Worm (Caenorhabditis elegans) whole organism, L4 larva: ENCODE data around the gene srt-28.

Experiments used
- F37D6.2 ChIP-seq: sonication (generic microtip); optimal IDR thresholded peaks from 2 replicates; lab custom pipeline; 2016; ENCODE audit warnings: mild to moderate bottlenecking, missing genetic modification characterization, missing compliant biosample characterization
- F44E2.7 ChIP-seq: fragments of 200-800 bp; sonication (Bioruptor generic); IDR thresholded peaks from 2 replicates; pipeline ENCODE4 v2.1.2; 2022; ENCODE audit warnings: missing genetic modification characterization, missing compliant biosample characterization
- R02D3.7 ChIP-seq: fragments of 150-350 bp; sonication (generic microtip); optimal IDR thresholded peaks from 3 replicates; lab custom pipeline; 2014; ENCODE audit warnings: missing biosample characterization, missing genetic modification characterization
- T26A8.4 ChIP-seq: fragments of 200-800 bp; sonication (Bioruptor generic); IDR thresholded peaks from 2 replicates; pipeline ENCODE4 v1.3.6; 2022; ENCODE audit warnings: missing genetic modification characterization, missing compliant biosample characterization
- Y105C5A.15 ChIP-seq: fragments of 200-800 bp; sonication (Bioruptor generic); IDR thresholded peaks from 2 replicates; pipeline ENCODE4 v1.3.6; 2022; ENCODE audit warnings: missing genetic modification characterization, missing compliant biosample characterization
- Y48G9A.11 ChIP-seq: fragments of 200-800 bp; sonication (Bioruptor generic); IDR thresholded peaks from 2 replicates; pipeline ENCODE4 v1.3.6; 2022; ENCODE audit warnings: missing genetic modification reagents, missing genetic modification characterization, missing compliant biosample characterization
- Y75B8A.6 ChIP-seq: fragments of 200-800 bp; sonication (Bioruptor generic); IDR thresholded peaks from 2 replicates; pipeline ENCODE4 v1.3.6; 2022; ENCODE audit warnings: missing genetic modification reagents, missing genetic modification characterization, missing compliant biosample characterization
- ZK337.2 ChIP-seq: fragments of 200-800 bp; sonication (Bioruptor generic); IDR thresholded peaks from 2 replicates; pipeline ENCODE4 v1.3.6; 2022; ENCODE audit warnings: missing genetic modification reagents, missing genetic modification characterization, missing compliant biosample characterization
- aha-1 ChIP-seq: fragments of 150-350 bp; peaks from one replicate; lab custom pipeline; 2014; ENCODE audit warnings: missing biosample characterization, missing genetic modification characterization
- arid-1 ChIP-seq: fragments of 200-800 bp; sonication (Bioruptor generic); conservative IDR thresholded peaks from 2 replicates; pipeline ENCODE4 v1.3.6; 2022; ENCODE audit warnings: missing genetic modification reagents, missing genetic modification characterization, missing compliant biosample characterization
- ceh-20 ChIP-seq: fragments of 200-800 bp; sonication (Bioruptor generic); IDR thresholded peaks from 2 replicates; pipeline ENCODE4 v1.3.6; 2022; ENCODE audit warnings: missing genetic modification reagents, missing genetic modification characterization, missing compliant biosample characterization
- ceh-32 ChIP-seq: sonication (generic microtip); optimal IDR thresholded peaks from 2 replicates; lab custom pipeline; 2016; ENCODE audit warnings: mild to moderate bottlenecking, missing genetic modification characterization, missing compliant biosample characterization; ENCODE audit not compliant: poor library complexity
- ceh-62 ChIP-seq: sonication (generic microtip); optimal IDR thresholded peaks from 2 replicates; lab custom pipeline; 2017; ENCODE audit warnings: missing biosample characterization, missing genetic modification characterization
- daf-16 ChIP-seq, 3 experiments: sonication (generic microtip); optimal IDR thresholded peaks; 2 replicates each; lab custom pipeline; 2016 to 2017; ENCODE audit warnings: missing genetic modification characterization in 3 of 3, missing genetic modification reagents in 3 of 3, mild to moderate bottlenecking in 2 of 3, missing compliant biosample characterization in 2 of 3, missing biosample characterization in 1 of 3, moderate library complexity in 1 of 3
- daf-19 ChIP-seq: fragments of 200-800 bp; sonication (Bioruptor generic); conservative IDR thresholded peaks from 2 replicates; pipeline ENCODE4 v1.3.6; 2022; ENCODE audit warnings: missing genetic modification characterization, missing compliant biosample characterization
- dmd-8 ChIP-seq: fragments of 200-800 bp; sonication (Bioruptor generic); IDR thresholded peaks from 2 replicates; pipeline ENCODE4 v1.3.6; 2022; ENCODE audit warnings: missing genetic modification characterization, missing compliant biosample characterization
- dmd-9 ChIP-seq: fragments of 200-800 bp; sonication (Bioruptor generic); IDR thresholded peaks from 2 replicates; pipeline ENCODE4 v1.3.6; 2022; ENCODE audit warnings: missing genetic modification reagents, missing genetic modification characterization, missing compliant biosample characterization
- dpl-1 ChIP-seq: fragments of 150-350 bp; optimal IDR thresholded peaks from 2 replicates; lab custom pipeline; 2014; ENCODE audit warnings: missing biosample characterization, missing genetic modification reagents, missing genetic modification characterization
- fkh-10 ChIP-seq: fragments of 150-350 bp; optimal IDR thresholded peaks from 2 replicates; lab custom pipeline; 2014; ENCODE audit warnings: missing biosample characterization, missing genetic modification reagents, missing genetic modification characterization
- hlh-11 ChIP-seq: fragments of 200-800 bp; sonication (Bioruptor generic); optimal IDR thresholded peaks from 2 replicates; lab custom pipeline; 2018; ENCODE audit warnings: mild to moderate bottlenecking, missing genetic modification characterization, missing compliant biosample characterization
- lin-29 ChIP-seq: fragments of 200-800 bp; sonication (Bioruptor generic); IDR thresholded peaks from 2 replicates; pipeline ENCODE4 v1.3.6; 2022; ENCODE audit warnings: missing genetic modification reagents, missing genetic modification characterization, missing compliant biosample characterization
- lin-38 ChIP-seq: fragments of 200-800 bp; sonication (Bioruptor generic); IDR thresholded peaks from 2 replicates; pipeline ENCODE4 v1.3.6; 2022; ENCODE audit warnings: missing genetic modification reagents, missing genetic modification characterization, missing compliant biosample characterization
- lin-39 ChIP-seq: fragments of 150-350 bp; optimal IDR thresholded peaks from 2 replicates; lab custom pipeline; 2014; ENCODE audit warnings: missing biosample characterization, missing genetic modification reagents, missing genetic modification characterization
- madf-5 ChIP-seq, 2 experiments: fragments of 200-800 bp; sonication (Bioruptor generic); IDR thresholded peaks; 2 replicates each; pipeline ENCODE4 v1.3.6; 2022; ENCODE audit warnings: missing compliant biosample characterization in 2 of 2, missing genetic modification characterization in 2 of 2
- mdl-1 ChIP-seq, 2 experiments: fragments of 150-350 bp in 1 of 2; sonication (generic microtip) in 1 of 2; optimal IDR thresholded peaks; 2 replicates each; lab custom pipeline; 2014 to 2017; ENCODE audit warnings: missing biosample characterization in 2 of 2, missing genetic modification characterization in 2 of 2
- mes-2 ChIP-seq: sonication (generic microtip); optimal IDR thresholded peaks from 2 replicates; lab custom pipeline; 2016; ENCODE audit warnings: missing genotype, mild to moderate bottlenecking, missing genetic modification characterization, missing compliant biosample characterization; ENCODE audit not compliant: poor library complexity, severe bottlenecking
- mxl-2 ChIP-seq: fragments of 200-800 bp; sonication (Bioruptor generic); conservative IDR thresholded peaks from 2 replicates; pipeline ENCODE4 v1.3.6; 2022; ENCODE audit warnings: missing genetic modification reagents, missing genetic modification characterization, missing compliant biosample characterization
- nhr-10 ChIP-seq: fragments of 150-350 bp; optimal IDR thresholded peaks from 2 replicates; lab custom pipeline; 2014; ENCODE audit warnings: missing biosample characterization, missing genetic modification characterization
- nhr-237 ChIP-seq: sonication (generic microtip); optimal IDR thresholded peaks from 2 replicates; lab custom pipeline; 2017; ENCODE audit warnings: missing biosample characterization, missing genetic modification characterization
- nhr-28 ChIP-seq: fragments of 150-350 bp; optimal IDR thresholded peaks from 2 replicates; lab custom pipeline; 2014; ENCODE audit warnings: missing biosample characterization, missing genetic modification characterization
- nhr-41 ChIP-seq: fragments of 200-800 bp; sonication (Bioruptor generic); IDR thresholded peaks from 2 replicates; pipeline ENCODE4 v1.3.6; 2022; ENCODE audit warnings: missing genetic modification reagents, missing genetic modification characterization, missing compliant biosample characterization
- php-3 ChIP-seq: fragments of 200-800 bp; sonication (Bioruptor generic); IDR thresholded peaks from 2 replicates; pipeline ENCODE4 v1.3.6; 2022; ENCODE audit warnings: missing genetic modification reagents, missing genetic modification characterization, missing compliant biosample characterization
- set-16 ChIP-seq: fragments of 200-800 bp; sonication (Bioruptor generic); IDR thresholded peaks from 2 replicates; pipeline ENCODE4 v1.3.6; 2022; ENCODE audit warnings: missing genetic modification reagents, missing genetic modification characterization, missing compliant biosample characterization
- snpc-4 ChIP-seq: fragments of 150-350 bp; optimal IDR thresholded peaks from 2 replicates; lab custom pipeline; 2014; ENCODE audit warnings: missing biosample characterization, missing genetic modification characterization
- tag-97 ChIP-seq: fragments of 200-800 bp; sonication (Bioruptor generic); IDR thresholded peaks from 2 replicates; pipeline ENCODE4 v1.3.6; 2022; ENCODE audit warnings: missing genetic modification characterization, missing compliant biosample characterization
- tra-1 ChIP-seq: fragments of 200-800 bp; sonication (Bioruptor generic); IDR thresholded peaks from 2 replicates; pipeline ENCODE4 v1.3.6; 2022; ENCODE audit warnings: missing genetic modification reagents, missing genetic modification characterization, missing compliant biosample characterization
- unc-62 ChIP-seq, 3 experiments: fragments of 150-350 bp in 1 of 3; sonication (generic microtip); optimal IDR thresholded peaks in 2 of 3; peaks in 1 of 3; 1 replicate in 1 of 3; 2 replicates in 2 of 3; lab custom pipeline; 2014 to 2017; ENCODE audit warnings: missing biosample characterization in 3 of 3, missing genetic modification characterization in 3 of 3, missing genetic modification reagents in 3 of 3, missing genotype in 1 of 3
- zfp-2 ChIP-seq: sonication (generic microtip); optimal IDR thresholded peaks from 2 replicates; lab custom pipeline; 2016; ENCODE audit warnings: mild to moderate bottlenecking, missing genetic modification characterization, missing compliant biosample characterization
- zfp-3 ChIP-seq: fragments of 200-800 bp; sonication (Bioruptor generic); conservative IDR thresholded peaks from 2 replicates; pipeline ENCODE4 v1.3.6; 2022; ENCODE audit warnings: missing genetic modification reagents, missing genetic modification characterization, missing compliant biosample characterization

Gene srt-28

DNA sequence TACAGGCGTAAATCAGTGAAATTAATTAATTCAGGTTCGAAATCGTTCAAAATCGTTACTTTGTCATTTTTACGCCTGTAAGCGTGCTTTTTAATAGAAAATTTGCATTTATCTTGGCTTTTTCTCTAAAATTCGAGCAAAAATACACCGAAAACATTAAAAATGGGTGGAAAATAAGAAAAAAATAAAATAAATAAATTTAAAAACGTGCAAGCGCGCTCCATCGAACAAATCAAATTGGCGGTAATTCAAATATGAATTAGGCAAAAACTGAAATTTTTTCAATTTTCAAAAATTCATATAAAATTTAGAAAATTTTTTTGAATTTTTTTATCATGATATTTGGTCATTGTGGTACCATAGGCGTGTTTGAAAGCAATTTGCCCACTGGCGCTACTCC, 21.7 kb downstream of the srt-28 start:
- TF ChIP-seq lin-38 (GFP tag; lab: Robert Waterston, UW): peak; percentile 60

DNA sequence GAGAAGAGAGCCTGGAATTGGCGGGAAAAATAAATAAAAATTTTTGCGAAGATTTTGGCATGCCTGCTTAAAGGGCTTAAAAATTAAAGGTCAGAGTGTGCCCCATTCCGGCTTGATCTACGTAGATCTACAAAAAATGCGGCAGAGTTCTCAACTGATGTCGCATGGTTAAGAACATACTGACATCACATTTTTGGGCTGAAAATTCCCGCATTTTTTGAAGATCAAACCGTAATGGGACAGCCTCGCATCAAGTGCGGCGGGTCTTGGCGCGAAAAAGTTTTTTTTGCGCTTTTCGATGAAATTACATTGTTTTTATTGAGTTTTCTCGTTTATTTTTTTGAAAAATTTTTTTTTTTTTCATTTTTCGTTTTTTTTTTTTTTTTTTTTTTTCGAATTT, 22.5 kb downstream of the srt-28 start:
- TF ChIP-seq zfp-3 (GFP tag; lab: Robert Waterston, UW) (no peak), hlh-11 (tag; lab: Kevin White, UChicago) (no peak), T26A8.4 (GFP tag; lab: Robert Waterston, UW) (no peak), Y48G9A.11 (GFP tag; lab: Robert Waterston, UW) (no peak), tag-97 (no peak), lin-39 (no peak), dmd-9 (GFP tag; lab: Robert Waterston, UW) (no peak), zfp-2 (tag; lab: Kevin White, UChicago) (no peak), snpc-4 (tag; lab: Kevin White, UChicago) (no peak), nhr-10 (no peak), ceh-62 (tag; lab: Kevin White, UChicago) (no peak), mdl-1 (tag; optimal IDR thresholded peaks at IDR 0.05; lab: Kevin White, UChicago) (no peak), ceh-32 (no peak), madf-5 (GFP tag; IDR thresholded peaks at IDR 0.05; lab: Robert Waterston, UW) (no peak), dmd-8 (GFP tag; lab: Robert Waterston, UW) (no peak), ZK337.2 (GFP tag; lab: Robert Waterston, UW) (no peak)

DNA sequence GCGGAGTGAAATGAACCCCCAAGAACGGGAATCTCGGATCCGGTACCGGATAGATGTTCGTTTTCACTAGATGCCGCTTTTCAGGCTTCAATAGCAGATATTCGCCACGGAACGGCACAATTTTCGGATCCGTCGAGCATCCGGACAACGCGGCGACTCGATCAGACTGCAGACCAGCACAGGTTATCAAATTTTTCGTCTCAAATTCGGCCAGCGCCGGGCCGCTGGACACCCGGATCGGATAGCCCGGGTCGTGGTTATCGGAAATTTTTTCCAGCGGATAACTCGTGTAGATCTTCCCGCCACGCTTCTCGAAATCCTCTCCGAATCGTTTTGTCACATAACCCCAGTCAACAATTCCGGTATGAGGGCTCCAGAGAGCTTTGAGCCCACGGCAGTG, 23.0 kb downstream of the srt-28 start:
- peak; percentile 59 for TF ChIP-seq set-16 (GFP tag; lab: Robert Waterston, UW)
- TF ChIP-seq madf-5 (GFP tag; IDR thresholded peaks at IDR 0.05; lab: Robert Waterston, UW): no peak
- no peak for TF ChIP-seq Y105C5A.15 (GFP tag; lab: Robert Waterston, UW)
- TF ChIP-seq ceh-20 (GFP tag; lab: Robert Waterston, UW): no peak

DNA sequence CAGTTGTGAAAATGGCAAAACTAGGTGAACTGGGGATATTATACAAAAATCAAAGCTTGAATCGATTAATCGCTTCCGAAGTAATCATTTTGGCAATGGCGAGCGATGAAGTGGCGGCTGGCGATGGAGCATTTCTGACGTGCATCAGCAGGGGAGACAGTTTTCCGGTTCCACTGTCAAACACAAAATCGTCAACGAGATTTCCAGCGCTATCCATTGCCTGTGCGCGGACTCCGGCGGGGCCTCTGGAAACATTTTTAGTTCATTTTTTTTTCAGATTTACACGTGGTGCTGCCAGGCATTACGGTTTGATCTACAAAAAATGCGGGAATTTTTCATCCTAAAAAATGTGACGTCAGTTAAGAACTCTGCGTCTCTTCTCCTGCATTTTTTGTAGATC, 24.9 kb downstream of the srt-28 start:
- TF ChIP-seq daf-16 (GFP tag; optimal IDR thresholded peaks at IDR 0.05; lab: Kevin White, UChicago): no peak
- no peak for TF ChIP-seq daf-16 (tag; optimal IDR thresholded peaks at IDR 0.05; lab: Kevin White, UChicago)
- TF ChIP-seq tra-1 (GFP tag; lab: Robert Waterston, UW): peak; percentile 6; the same call in 1 of the 2 replicates
- no peak for TF ChIP-seq fkh-10
- TF ChIP-seq, all 104 proteins: peak for 1

DNA sequence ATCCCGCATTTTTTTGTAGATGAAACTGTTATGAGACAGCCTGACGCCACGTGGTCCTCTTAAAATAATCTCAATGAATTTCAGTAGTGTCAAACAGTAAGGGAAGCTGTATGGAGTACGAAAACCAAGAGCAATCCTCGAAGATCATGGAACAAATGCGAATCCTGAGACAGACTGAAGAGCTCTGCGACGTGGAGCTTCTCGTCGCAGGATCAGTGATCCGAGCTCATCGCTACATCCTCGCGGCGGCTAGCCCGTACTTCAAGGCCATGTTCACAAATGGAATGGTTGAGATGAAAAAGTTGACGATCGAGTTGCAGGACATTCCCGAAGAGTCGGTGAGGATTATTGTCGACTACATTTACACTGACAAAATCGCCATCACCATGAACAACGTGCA, 29.2 kb downstream of the srt-28 start:
- TF ChIP-seq lin-29 (GFP tag; lab: Robert Waterston, UW): no peak
- no peak for TF ChIP-seq arid-1 (GFP tag; lab: Robert Waterston, UW)
- TF ChIP-seq mxl-2 (GFP tag; lab: Robert Waterston, UW): no peak
- TF ChIP-seq aha-1 (tag; lab: Kevin White, UChicago): peak; percentile 96

DNA sequence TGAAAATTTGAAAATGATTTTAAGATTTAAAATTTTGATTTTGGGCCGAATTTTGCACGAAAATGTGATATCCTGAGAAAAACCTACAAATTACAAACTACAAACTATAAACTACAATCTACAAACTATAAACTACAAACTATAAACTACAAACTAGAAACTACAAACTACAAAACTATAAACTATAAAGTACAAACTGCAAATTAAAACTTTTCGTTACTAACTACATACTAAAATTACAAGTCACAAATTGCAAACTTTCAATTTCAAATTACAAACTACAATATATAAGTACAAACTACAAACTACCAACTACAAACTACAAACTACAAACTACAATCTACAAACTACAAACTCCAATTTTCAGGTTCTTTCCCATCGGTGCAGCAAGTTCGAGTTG, 29.9 kb downstream of the srt-28 start:
- TF ChIP-seq aha-1 (tag; lab: Kevin White, UChicago): no peak
- no peak for TF ChIP-seq lin-38 (GFP tag; lab: Robert Waterston, UW)
- TF ChIP-seq nhr-10: no peak
- peak; percentile 92 for TF ChIP-seq nhr-28 (tag; lab: Kevin White, UChicago)
- no peak for TF ChIP-seq Y75B8A.6

DNA sequence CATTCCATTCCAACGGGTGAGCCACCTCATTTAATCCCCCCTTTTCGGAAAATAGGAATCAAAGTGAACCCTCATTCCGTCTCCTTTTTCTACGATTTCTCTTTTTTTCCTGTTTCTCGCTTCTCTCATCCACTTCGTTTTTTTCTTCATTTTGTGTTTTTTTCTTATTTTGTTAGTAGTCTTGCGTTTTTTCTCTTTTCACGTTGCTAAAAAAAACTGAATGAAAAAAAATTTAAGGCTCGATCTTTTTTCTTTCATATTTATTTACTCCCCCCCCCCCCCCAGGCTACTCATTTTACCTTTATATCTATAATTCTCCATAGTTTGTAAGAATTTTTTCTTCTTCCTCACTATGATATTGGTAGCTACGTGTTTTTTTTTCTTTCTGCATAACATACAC, 35.8 kb downstream of the srt-28 start:
- TF ChIP-seq dpl-1 (GFP tag; lab: Kevin White, UChicago) (no peak), unc-62 (GFP tag; optimal IDR thresholded peaks at IDR 0.05 in 1 of 2; lab: Kevin White, UChicago) (peak in 1 of 2 experiments; percentile 94), unc-62 (tag; optimal IDR thresholded peaks at IDR 0.05; lab: Kevin White, UChicago) (no peak), snpc-4 (tag; lab: Kevin White, UChicago) (no peak), php-3 (no peak), F44E2.7 (GFP tag; lab: Robert Waterston, UW) (no peak), F37D6.2 (no peak), aha-1 (tag; lab: Kevin White, UChicago) (peak; percentile 30), mes-2 (tag; lab: Kevin White, UChicago) (no peak), R02D3.7 (tag; lab: Kevin White, UChicago) (no peak), lin-29 (GFP tag; lab: Robert Waterston, UW) (no peak), daf-19 (GFP tag; lab: Robert Waterston, UW) (no peak), nhr-237 (tag; lab: Kevin White, UChicago) (no peak), nhr-41 (GFP tag; lab: Robert Waterston, UW) (no peak), Y105C5A.15 (GFP tag; lab: Robert Waterston, UW) (no peak)
